Fruit fly (Drosophila melanogaster): ENCODE data around the gene eIF4E1.
A peak's percentile ranks its signal among the peaks of the same experiment; 100 is the strongest.

eIF4E1 gene

dm6 chr3L:9355555-9355954, 46.7 kb downstream of the eIF4E1 start (continued):
- TF ChIP-seq sug (tag; optimal IDR thresholded peaks at IDR 0.05): peak; percentile 47
- TF ChIP-seq sisA (GFP tag; IDR thresholded peaks at IDR 0.05): no peak
- TF ChIP-seq bsh (GFP tag; optimal IDR thresholded peaks at IDR 0.05): no peak
- TF ChIP-seq esg (GFP tag; conservative IDR thresholded peaks at IDR 0.05): no peak
- TF ChIP-seq Rfx (GFP tag; IDR thresholded peaks at IDR 0.05): no peak
- no peak for TF ChIP-seq nau (GFP tag; optimal IDR thresholded peaks at IDR 0.05)
- no peak for TF ChIP-seq oc (tag; optimal IDR thresholded peaks at IDR 0.05)
- TF ChIP-seq Antp (GFP tag; optimal IDR thresholded peaks at IDR 0.05): no peak
- no peak for TF ChIP-seq Atf6 (GFP tag; IDR thresholded peaks at IDR 0.05)
- TF ChIP-seq CG3163 (GFP tag; optimal IDR thresholded peaks at IDR 0.05): no peak
- no peak for TF ChIP-seq Hr51 (GFP tag; optimal IDR thresholded peaks at IDR 0.05)
- no peak for TF ChIP-seq CG4404 (GFP tag; IDR thresholded peaks at IDR 0.05)
- TF ChIP-seq CG7839 (tag; optimal IDR thresholded peaks at IDR 0.05): no peak
- no peak for TF ChIP-seq CG11093 (GFP tag; IDR thresholded peaks at IDR 0.05)
- TF ChIP-seq CG10654 (GFP tag; optimal IDR thresholded peaks at IDR 0.05): no peak
- no peak for TF ChIP-seq Oaz (GFP tag; IDR thresholded peaks at IDR 0.05)
- TF ChIP-seq Pdp1 (GFP tag; optimal IDR thresholded peaks at IDR 0.05): peak in 1 of 2 experiments; percentile 85
- TF ChIP-seq cato (GFP tag; optimal IDR thresholded peaks at IDR 0.05; ENCODE audit: borderline replicate concordance): no peak
- TF ChIP-seq CG9932 (GFP tag; IDR thresholded peaks at IDR 0.05): no peak
- TF ChIP-seq CG12155 (GFP tag; optimal IDR thresholded peaks at IDR 0.05): no peak
- no peak for TF ChIP-seq CG17612 (GFP tag; IDR thresholded peaks at IDR 0.05)
- peak; percentile 98 for TF ChIP-seq exex (tag; optimal IDR thresholded peaks at IDR 0.05)
- no peak for TF ChIP-seq nerfin-1 (tag; optimal IDR thresholded peaks at IDR 0.05)
- TF ChIP-seq CG8765 (GFP tag; IDR thresholded peaks at IDR 0.05): no peak
- TF ChIP-seq insv (GFP tag; optimal IDR thresholded peaks at IDR 0.05): no peak
- TF ChIP-seq bbx (GFP tag; IDR thresholded peaks at IDR 0.05; ENCODE audit: partially characterized antibody): no peak

- no peak for TF ChIP-seq br (optimal IDR thresholded peaks at IDR 0.05)
- TF ChIP-seq CG2199 (GFP tag; IDR thresholded peaks at IDR 0.05): no peak
- TF ChIP-seq CG13775 (GFP tag; optimal IDR thresholded peaks at IDR 0.05): no peak
- TF ChIP-seq D19A (tag; optimal IDR thresholded peaks at IDR 0.05): no peak
- no peak for TF ChIP-seq MBD-R2 (GFP tag; IDR thresholded peaks at IDR 0.05)
- no peak for TF ChIP-seq Vsx1 (GFP tag; optimal IDR thresholded peaks at IDR 0.05)
- no peak for TF ChIP-seq dm (GFP tag; optimal IDR thresholded peaks at IDR 0.05)
- TF ChIP-seq Usf (GFP tag; optimal IDR thresholded peaks at IDR 0.05): no peak
Observed at dm6 chr3L:9353733-9354132, 48.5 kb downstream of the eIF4E1 start, which contains the start of gene CG32040. Gene CG32040 (plus strand): TSS chr3L:9354033.
